Fruit fly (Drosophila melanogaster) whole organism, embryonic: ENCODE data around the gene TwdlJ.

ENCODE experiments used
- Awh ChIP-seq: fragments of 200-800 bp; sonication (Bioruptor generic); IDR thresholded peaks from 2 replicates; pipeline ENCODE4, ENCODE4 v1.3.6; 2022; ENCODE audit warnings: missing biosample characterization, missing genetic modification characterization
- CG10267 ChIP-seq: fragments of 200-800 bp; sonication (Bioruptor generic); optimal IDR thresholded peaks from 2 replicates; lab custom pipeline; 2018; ENCODE audit warnings: missing biosample characterization, mild to moderate bottlenecking, missing genetic modification characterization, moderate library complexity
- CG10654 ChIP-seq: fragments of 200-800 bp; sonication (Bioruptor generic); optimal IDR thresholded peaks from 2 replicates; lab custom pipeline; 2016; ENCODE audit warnings: missing biosample characterization, missing genetic modification characterization
- CG10979 ChIP-seq: fragments of 200-800 bp; sonication (Bioruptor generic); optimal IDR thresholded peaks from 2 replicates; lab custom pipeline; 2018; ENCODE audit warnings: missing biosample characterization, mild to moderate bottlenecking, missing genetic modification characterization, moderate library complexity
- CG12769 ChIP-seq: fragments of 200-800 bp; sonication (Bioruptor generic); optimal IDR thresholded peaks from 2 replicates; lab custom pipeline; 2019; ENCODE audit warnings: missing biosample characterization, mild to moderate bottlenecking, missing genetic modification characterization, moderate library complexity
- CG13287 ChIP-seq: fragments of 200-800 bp; sonication (Bioruptor generic); IDR thresholded peaks from 2 replicates; pipeline ENCODE4 v1.3.6; 2022; ENCODE audit warnings: missing biosample characterization, missing genetic modification characterization; ENCODE audit not compliant: partially characterized antibody
- CG13424 ChIP-seq: fragments of 200-800 bp; sonication (Bioruptor generic); optimal IDR thresholded peaks from 2 replicates; lab custom pipeline; 2019; ENCODE audit warnings: missing biosample characterization, mild to moderate bottlenecking, missing genetic modification characterization, moderate library complexity
- CG14667 ChIP-seq: fragments of 200-800 bp; sonication (Bioruptor generic); IDR thresholded peaks from 2 replicates; pipeline ENCODE4 v1.3.6; 2022; ENCODE audit warnings: missing biosample characterization, missing genetic modification characterization
- CG14710 ChIP-seq: fragments of 200-800 bp; sonication (Bioruptor generic); optimal IDR thresholded peaks from 3 replicates; lab custom pipeline; 2019; ENCODE audit warnings: missing biosample characterization, mild to moderate bottlenecking, missing genetic modification characterization, moderate library complexity
- CG15073 ChIP-seq: fragments of 200-800 bp; sonication (Bioruptor generic); optimal IDR thresholded peaks from 2 replicates; lab custom pipeline; 2016; ENCODE audit warnings: missing biosample characterization, missing genetic modification characterization
- CG15479 ChIP-seq: fragments of 200-800 bp; sonication (Bioruptor generic); optimal IDR thresholded peaks from 3 replicates; lab custom pipeline; 2019; ENCODE audit warnings: missing biosample characterization, mild to moderate bottlenecking, missing genetic modification characterization, moderate library complexity
- CG15514 ChIP-seq: fragments of 200-800 bp; sonication (Bioruptor generic); optimal IDR thresholded peaks from 3 replicates; lab custom pipeline; 2017; ENCODE audit warnings: missing biosample characterization, missing genetic modification characterization, mild to moderate bottlenecking, moderate library complexity, missing genetic modification reagents
- CG17328 ChIP-seq: fragments of 200-800 bp; sonication (Bioruptor generic); IDR thresholded peaks from 2 replicates; pipeline ENCODE4 v1.3.6; 2022; ENCODE audit warnings: missing biosample characterization, missing genetic modification characterization
- CG2120 ChIP-seq: fragments of 200-800 bp; sonication (Bioruptor generic); optimal IDR thresholded peaks from 3 replicates; lab custom pipeline; 2016; ENCODE audit warnings: missing biosample characterization, missing genetic modification characterization
- CG2199 ChIP-seq: fragments of 200-800 bp; sonication (Bioruptor generic); IDR thresholded peaks from 3 replicates; pipeline ENCODE4 v1.3.6; 2022; ENCODE audit warnings: missing biosample characterization, missing genetic modification characterization
- CG2875 ChIP-seq: fragments of 200-800 bp; sonication (Bioruptor generic); optimal IDR thresholded peaks from 2 replicates; lab custom pipeline; 2017; ENCODE audit warnings: missing biosample characterization, mild to moderate bottlenecking, missing genetic modification characterization, missing genetic modification reagents
- CG30020 ChIP-seq: fragments of 200-800 bp; optimal IDR thresholded peaks from 2 replicates; lab custom pipeline; 2019; ENCODE audit warnings: missing biosample characterization, mild to moderate bottlenecking, missing genetic modification characterization, moderate library complexity
- CG32532 ChIP-seq: fragments of 200-800 bp; sonication (Bioruptor generic); IDR thresholded peaks from 2 replicates; pipeline ENCODE4 v1.3.6; 2022; ENCODE audit warnings: missing biosample characterization, missing genetic modification characterization
- CG34422 ChIP-seq: fragments of 200-800 bp; sonication (Bioruptor generic); IDR thresholded peaks from 3 replicates; pipeline ENCODE4 v1.3.6; 2022; ENCODE audit warnings: missing biosample characterization, missing genetic modification characterization
- CG4424 ChIP-seq: fragments of 200-800 bp; sonication (Bioruptor generic); optimal IDR thresholded peaks from 3 replicates; lab custom pipeline; 2016; ENCODE audit warnings: missing biosample characterization, missing genetic modification characterization
- ERR ChIP-seq: fragments of 200-800 bp; sonication (Bioruptor generic); optimal IDR thresholded peaks from 2 replicates; lab custom pipeline; 2016; ENCODE audit warnings: missing biosample characterization, missing genetic modification characterization
- Gsc ChIP-seq: fragments of 200-800 bp; sonication (Bioruptor generic); IDR thresholded peaks from 2 replicates; pipeline ENCODE4 v1.3.6; 2022; ENCODE audit warnings: missing biosample characterization, missing genetic modification characterization
- Hr3 ChIP-seq: fragments of 200-800 bp; sonication (Bioruptor generic); optimal IDR thresholded peaks from 3 replicates; lab custom pipeline; 2016; ENCODE audit warnings: missing biosample characterization, missing genetic modification characterization
- Mad ChIP-seq: fragments of 200-800 bp; sonication (Bioruptor generic); optimal IDR thresholded peaks from 2 replicates; lab custom pipeline; 2016; ENCODE audit warnings: missing biosample characterization, missing genetic modification characterization
- NC2β ChIP-seq: fragments of 200-800 bp; sonication (Bioruptor generic); optimal IDR thresholded peaks from 2 replicates; lab custom pipeline; 2016; ENCODE audit warnings: missing biosample characterization, missing genetic modification characterization
- NK7.1 ChIP-seq: fragments of 200-800 bp; sonication (Bioruptor generic); optimal IDR thresholded peaks from 3 replicates; lab custom pipeline; 2016; ENCODE audit warnings: missing biosample characterization, missing genetic modification characterization
- Rx ChIP-seq: fragments of 200-800 bp; sonication (Bioruptor generic); IDR thresholded peaks from 2 replicates; pipeline ENCODE4 v1.3.6; 2022; ENCODE audit warnings: missing biosample characterization, missing genetic modification characterization
- Sox100B ChIP-seq: fragments of 200-800 bp; sonication (Bioruptor generic); optimal IDR thresholded peaks from 3 replicates; lab custom pipeline; 2018; ENCODE audit warnings: missing biosample characterization, mild to moderate bottlenecking, missing genetic modification characterization
- Spps ChIP-seq: fragments of 200-800 bp; sonication (Bioruptor generic); optimal IDR thresholded peaks from 2 replicates; lab custom pipeline; 2018; ENCODE audit warnings: missing biosample characterization, mild to moderate bottlenecking, missing genetic modification characterization
- Sry-δ ChIP-seq: fragments of 200-800 bp; sonication (Bioruptor generic); optimal IDR thresholded peaks from 2 replicates; lab custom pipeline; 2016; ENCODE audit warnings: missing biosample characterization, missing genetic modification characterization
- abd-A ChIP-seq: fragments of 200-800 bp; sonication (Bioruptor generic); optimal IDR thresholded peaks from 3 replicates; lab custom pipeline; 2019; ENCODE audit warnings: missing biosample characterization, mild to moderate bottlenecking, missing genetic modification characterization, moderate library complexity
- amos ChIP-seq: fragments of 200-800 bp; sonication (Bioruptor generic); IDR thresholded peaks from 2 replicates; pipeline ENCODE4 v1.3.6; 2022; ENCODE audit warnings: missing biosample characterization, missing genetic modification characterization; ENCODE audit not compliant: partially characterized antibody
- bsh ChIP-seq, 2 experiments: fragments of 200-800 bp; sonication (Bioruptor generic); optimal IDR thresholded peaks; 2 replicates each; lab custom pipeline; 2017 to 2018; ENCODE audit warnings: mild to moderate bottlenecking in 2 of 2, missing biosample characterization in 2 of 2, missing genetic modification characterization in 2 of 2, moderate library complexity in 1 of 2
- chif ChIP-seq, 2 experiments: fragments of 200-800 bp; sonication (Bioruptor generic); optimal IDR thresholded peaks; 3 replicates each; lab custom pipeline; 2016; ENCODE audit warnings: missing biosample characterization in 2 of 2, missing genetic modification characterization in 2 of 2
- chinmo ChIP-seq: fragments of 200-800 bp; sonication (Bioruptor generic); IDR thresholded peaks from 4 replicates; pipeline ENCODE4 v1.3.6; 2022; ENCODE audit warnings: missing biosample characterization, missing genetic modification characterization; ENCODE audit not compliant: partially characterized antibody
- chn ChIP-seq: fragments of 200-800 bp; sonication (Bioruptor generic); optimal IDR thresholded peaks from 2 replicates; lab custom pipeline; 2016; ENCODE audit warnings: missing biosample characterization, missing genetic modification characterization
- dpn ChIP-seq, 2 experiments: fragments of 200-800 bp; sonication (Bioruptor generic); optimal IDR thresholded peaks; 3 replicates each; lab custom pipeline; 2016; ENCODE audit warnings: missing biosample characterization in 2 of 2, missing genetic modification characterization in 2 of 2
- fd3F ChIP-seq: fragments of 200-800 bp; sonication (Bioruptor generic); optimal IDR thresholded peaks from 2 replicates; lab custom pipeline; 2018; ENCODE audit warnings: missing biosample characterization, mild to moderate bottlenecking, missing genetic modification characterization, moderate library complexity
- fru ChIP-seq: fragments of >200 bp; optimal IDR thresholded peaks from 2 replicates; lab custom pipeline; 2017
- gem ChIP-seq: fragments of 200-800 bp; sonication (Bioruptor generic); optimal IDR thresholded peaks from 2 replicates; lab custom pipeline; 2019; ENCODE audit warnings: missing biosample characterization, mild to moderate bottlenecking, missing genetic modification characterization, moderate library complexity
- grau ChIP-seq: fragments of 200-800 bp; optimal IDR thresholded peaks from 3 replicates; lab custom pipeline; 2019; ENCODE audit warnings: missing biosample characterization, mild to moderate bottlenecking, missing genetic modification characterization, moderate library complexity
- gsb-n ChIP-seq: fragments of 200-800 bp; sonication (Bioruptor generic); optimal IDR thresholded peaks from 3 replicates; lab custom pipeline; 2018; ENCODE audit warnings: missing biosample characterization, mild to moderate bottlenecking, missing genetic modification characterization
- ind ChIP-seq: fragments of 200-800 bp; sonication (Bioruptor generic); optimal IDR thresholded peaks from 3 replicates; lab custom pipeline; 2016; ENCODE audit warnings: missing biosample characterization, missing genetic modification characterization
- lmd ChIP-seq: fragments of 200-800 bp; sonication (Bioruptor generic); IDR thresholded peaks from 2 replicates; pipeline ENCODE4 v1.3.6; 2022; ENCODE audit warnings: missing biosample characterization, missing genetic modification characterization
- prd ChIP-seq, 3 experiments: fragments of >200 bp in 2 of 3; fragments of 200-800 bp in 1 of 3; sonication (Bioruptor generic) in 1 of 3; optimal IDR thresholded peaks in 2 of 3; IDR thresholded peaks in 1 of 3; 2 replicates in 2 of 3; 3 replicates in 1 of 3; pipeline versions ENCODE4 v1.3.6 to Lab custom; 2017 to 2022; ENCODE audit warnings: missing biosample characterization in 1 of 3, missing genetic modification characterization in 1 of 3
- sc ChIP-seq, 3 experiments: fragments of >200 bp in 2 of 3; fragments of 200-800 bp in 1 of 3; sonication (Bioruptor generic) in 1 of 3; optimal IDR thresholded peaks; 2 replicates in 2 of 3; 3 replicates in 1 of 3; lab custom pipeline; 2017; ENCODE audit warnings: mild to moderate bottlenecking in 1 of 3, missing biosample characterization in 1 of 3, missing genetic modification characterization in 1 of 3, missing genetic modification reagents in 1 of 3
- seq ChIP-seq: fragments of 200-800 bp; sonication (Bioruptor generic); IDR thresholded peaks from 2 replicates; pipeline ENCODE4 v1.3.6; 2022; ENCODE audit warnings: missing biosample characterization, missing genetic modification characterization
- slbo ChIP-seq: fragments of 200-800 bp; sonication (Bioruptor generic); IDR thresholded peaks from 2 replicates; pipeline ENCODE4 v1.3.6; 2022; ENCODE audit warnings: missing biosample characterization, missing genetic modification characterization
- slou ChIP-seq: fragments of 200-800 bp; sonication (Bioruptor generic); optimal IDR thresholded peaks from 3 replicates; lab custom pipeline; 2016; ENCODE audit warnings: missing biosample characterization, missing genetic modification characterization
- wor ChIP-seq: fragments of 200-800 bp; sonication (Bioruptor generic); IDR thresholded peaks from 2 replicates; pipeline ENCODE4 v1.3.6; 2022; ENCODE audit warnings: missing biosample characterization, missing genetic modification characterization
- yki ChIP-seq: fragments of >200 bp; optimal IDR thresholded peaks from 3 replicates; lab custom pipeline; 2018

The TwdlJ gene

dm6 chr3R:26655416-26655945 lies 25.8 kb downstream of the TwdlJ start (continued):
- TF ChIP-seq lmd (GFP tag; lab: Robert Waterston, UW) = no peak
- no peak for TF ChIP-seq CG2199
- TF ChIP-seq fru (lab: Kevin White, UChicago) = no peak
- no peak for TF ChIP-seq seq (GFP tag; lab: Robert Waterston, UW)
- no peak for TF ChIP-seq CG10654 (GFP tag; lab: Kevin White, UChicago)
- no peak for TF ChIP-seq bsh (GFP tag; optimal IDR thresholded peaks at IDR 0.05; lab: Kevin White, UChicago)
- no peak for TF ChIP-seq CG15073 (GFP tag; lab: Kevin White, UChicago)
- TF ChIP-seq ERR (GFP tag; lab: Kevin White, UChicago) = no peak
- TF ChIP-seq CG17328 (GFP tag; lab: Robert Waterston, UW) = no peak
- TF ChIP-seq sc (optimal IDR thresholded peaks at IDR 0.05; lab: Kevin White, UChicago) = no peak
- TF ChIP-seq sc (GFP tag; optimal IDR thresholded peaks at IDR 0.05; lab: Kevin White, UChicago) = no peak
- no peak for TF ChIP-seq Spps
- TF ChIP-seq wor = no peak
- TF ChIP-seq CG34422 (GFP tag; lab: Robert Waterston, UW) = no peak
- TF ChIP-seq gem (tag; lab: Kevin White, UChicago) = no peak
- no peak for TF ChIP-seq CG15514 (GFP tag; lab: Kevin White, UChicago)
- TF ChIP-seq CG13424 (tag; lab: Kevin White, UChicago) = no peak
- TF ChIP-seq chinmo (GFP tag; lab: Robert Waterston, UW) = peak; percentile 88; the same call in 3 of the 4 replicates
- TF ChIP-seq NC2β = no peak
- TF ChIP-seq grau (tag; lab: Kevin White, UChicago) = peak; percentile 74
- TF ChIP-seq CG12769 (tag; lab: Kevin White, UChicago) = peak; percentile 87
- TF ChIP-seq abd-A = peak; percentile 99
- no peak for TF ChIP-seq chn (GFP tag; lab: Kevin White, UChicago)
- TF ChIP-seq CG10267 (tag; lab: Kevin White, UChicago) = no peak
- TF ChIP-seq CG32532 (GFP tag; lab: Robert Waterston, UW) = no peak
- TF ChIP-seq ind = no peak
- no peak for TF ChIP-seq prd (optimal IDR thresholded peaks at IDR 0.05; lab: Kevin White, UChicago)
- TF ChIP-seq prd (GFP tag; IDR thresholded peaks at IDR 0.05; lab: Robert Waterston, UW) = no peak
- TF ChIP-seq CG10979 = no peak
- TF ChIP-seq yki (lab: Kevin White, UChicago) = no peak
- TF ChIP-seq Hr3 (GFP tag; lab: Kevin White, UChicago) = no peak
- TF ChIP-seq Gsc (GFP tag; lab: Robert Waterston, UW) = no peak
- TF ChIP-seq CG14710 (tag; lab: Kevin White, UChicago) = no peak
- no peak for TF ChIP-seq slou (GFP tag; lab: Kevin White, UChicago)
- no peak for TF ChIP-seq amos (GFP tag; lab: Robert Waterston, UW)
- TF ChIP-seq fd3F = no peak
- TF ChIP-seq Awh = peak; percentile 41; the same call in 1 of the 2 replicates
- no peak for TF ChIP-seq CG4424 (GFP tag; lab: Kevin White, UChicago)
- TF ChIP-seq NK7.1 (GFP tag; lab: Kevin White, UChicago) = no peak
- TF ChIP-seq CG2120 (GFP tag; lab: Kevin White, UChicago) = no peak
- no peak for TF ChIP-seq slbo (GFP tag; lab: Robert Waterston, UW)
- TF ChIP-seq Mad (GFP tag; lab: Kevin White, UChicago) = no peak
- no peak for TF ChIP-seq CG2875 (GFP tag; lab: Kevin White, UChicago)
- peak; percentile 9; the same call in 1 of the 2 replicates for TF ChIP-seq CG13287
- TF ChIP-seq CG30020 (tag; lab: Kevin White, UChicago) = no peak
- TF ChIP-seq Sry-δ = no peak
- no peak for TF ChIP-seq CG14667 (GFP tag; lab: Robert Waterston, UW)
- peak; percentile 44 for TF ChIP-seq gsb-n (tag; lab: Kevin White, UChicago)
- no peak for TF ChIP-seq Rx (GFP tag; lab: Robert Waterston, UW)
- no peak for TF ChIP-seq Sox100B (GFP tag; lab: Kevin White, UChicago)
- TF ChIP-seq dpn (GFP tag; optimal IDR thresholded peaks at IDR 0.05; lab: Kevin White, UChicago) = no peak
- no peak for TF ChIP-seq chif (GFP tag; optimal IDR thresholded peaks at IDR 0.05; lab: Kevin White, UChicago)
- TF ChIP-seq CG15479 (GFP tag; lab: Kevin White, UChicago) = no peak
